Worm (Caenorhabditis elegans) whole organism, young adult: ENCODE data around the gene srxa-8.

ENCODE experiments used
- B0035.1 ChIP-seq: sonication (generic microtip); optimal IDR thresholded peaks from 2 replicates; lab custom pipeline; 2016; ENCODE audit warnings: missing genetic modification characterization, mild to moderate bottlenecking, missing compliant biosample characterization, missing genotype, missing genetic modification reagents
- C06A6.2 ChIP-seq: fragments of 200-800 bp; sonication (Bioruptor generic); conservative IDR thresholded peaks from 2 replicates; pipeline ENCODE4 v1.3.6; 2022; ENCODE audit warnings: missing genetic modification characterization, missing compliant biosample characterization
- F10E7.11 ChIP-seq: sonication (generic microtip); optimal IDR thresholded peaks from 2 replicates; lab custom pipeline; 2017; ENCODE audit warnings: mild to moderate bottlenecking, missing genetic modification characterization, moderate library complexity, missing compliant biosample characterization
- F22D6.2 ChIP-seq: sonication (generic microtip); optimal IDR thresholded peaks from 2 replicates; lab custom pipeline; 2016; ENCODE audit warnings: mild to moderate bottlenecking, missing genetic modification characterization, missing compliant biosample characterization
- F39B2.1 ChIP-seq: fragments of 200-800 bp; sonication (Bioruptor generic); IDR thresholded peaks from 2 replicates; pipeline ENCODE4 v1.3.6; 2022; ENCODE audit warnings: missing genetic modification reagents, missing genetic modification characterization, missing compliant biosample characterization
- F52B5.7 ChIP-seq: sonication (generic microtip); optimal IDR thresholded peaks from 2 replicates; lab custom pipeline; 2016; ENCODE audit warnings: mild to moderate bottlenecking, missing genetic modification characterization, missing compliant biosample characterization
- F55B11.4 ChIP-seq: sonication (generic microtip); optimal IDR thresholded peaks from 2 replicates; lab custom pipeline; 2016; ENCODE audit warnings: missing compliant biosample characterization, missing genetic modification characterization, borderline replicate concordance; ENCODE audit not compliant: insufficient read depth
- F57A8.1 ChIP-seq: fragments of 200-800 bp; sonication (Bioruptor generic); optimal IDR thresholded peaks from 2 replicates; lab custom pipeline; 2018; ENCODE audit warnings: mild to moderate bottlenecking, missing genetic modification characterization, moderate library complexity, missing compliant biosample characterization
- F57C9.4 ChIP-seq: sonication (generic microtip); optimal IDR thresholded peaks from 2 replicates; lab custom pipeline; 2017; ENCODE audit warnings: mild to moderate bottlenecking, missing genetic modification characterization, missing compliant biosample characterization
- Y56A3A.18 ChIP-seq: fragments of 200-800 bp; sonication (Bioruptor generic); IDR thresholded peaks from 2 replicates; pipeline ENCODE4 v1.3.6; 2022; ENCODE audit warnings: missing genetic modification reagents, missing genetic modification characterization, missing compliant biosample characterization
- Y79H2A.3 ChIP-seq: fragments of 200-800 bp; sonication (Bioruptor generic); conservative IDR thresholded peaks from 2 replicates; pipeline ENCODE4 v1.3.6; 2022; ENCODE audit warnings: missing genetic modification reagents, missing genetic modification characterization, missing compliant biosample characterization
- ama-1 ChIP-seq, 3 experiments: fragments of 150-350 bp in 1 of 3; sonication (generic microtip) in 2 of 3; optimal IDR thresholded peaks; 2 replicates each; lab custom pipeline; 2014 to 2018; ENCODE audit warnings: missing biosample characterization in 2 of 3, missing genetic modification characterization in 2 of 3, missing genetic modification reagents in 2 of 3
- aptf-2 ChIP-seq: fragments of 200-800 bp; sonication (Bioruptor generic); conservative IDR thresholded peaks from 2 replicates; pipeline ENCODE4 v1.3.6; 2022; ENCODE audit warnings: missing genetic modification reagents, missing genetic modification characterization, missing compliant biosample characterization
- athp-1 ChIP-seq: sonication (generic microtip); optimal IDR thresholded peaks from 2 replicates; lab custom pipeline; 2017; ENCODE audit warnings: mild to moderate bottlenecking, missing genetic modification characterization, missing compliant biosample characterization
- attf-3 ChIP-seq: fragments of 200-800 bp; sonication (Bioruptor generic); conservative IDR thresholded peaks from 2 replicates; pipeline ENCODE4 v1.3.6; 2022; ENCODE audit warnings: missing genetic modification reagents, missing genetic modification characterization, missing compliant biosample characterization
- attf-5 ChIP-seq: fragments of 200-800 bp; sonication (Bioruptor generic); optimal IDR thresholded peaks from 2 replicates; lab custom pipeline; 2018; ENCODE audit warnings: mild to moderate bottlenecking, missing genetic modification characterization, missing compliant biosample characterization
- bed-1 ChIP-seq: fragments of 200-800 bp; sonication (Bioruptor generic); IDR thresholded peaks from 2 replicates; pipeline ENCODE4 v1.3.6; 2022; ENCODE audit warnings: missing genetic modification reagents, missing genetic modification characterization, missing compliant biosample characterization
- ccch-3 ChIP-seq: fragments of 200-800 bp; sonication (Bioruptor generic); optimal IDR thresholded peaks from 2 replicates; lab custom pipeline; 2018; ENCODE audit warnings: mild to moderate bottlenecking, missing genetic modification characterization, missing compliant biosample characterization
- cebp-2 ChIP-seq: fragments of 200-800 bp; sonication (Bioruptor generic); IDR thresholded peaks from 2 replicates; pipeline ENCODE4 v1.3.6; 2022; ENCODE audit warnings: missing genetic modification characterization, missing compliant biosample characterization
- die-1 ChIP-seq: sonication (generic microtip); optimal IDR thresholded peaks from 2 replicates; lab custom pipeline; 2016; ENCODE audit warnings: missing genotype, mild to moderate bottlenecking, missing genetic modification characterization, missing compliant biosample characterization
- dox-1 ChIP-seq: fragments of 200-800 bp; sonication (Bioruptor generic); IDR thresholded peaks from 2 replicates; pipeline ENCODE4 v1.3.6; 2022; ENCODE audit warnings: missing genetic modification reagents, missing genetic modification characterization, missing compliant biosample characterization
- dpff-1 ChIP-seq: sonication (generic microtip); optimal IDR thresholded peaks from 2 replicates; lab custom pipeline; 2017; ENCODE audit warnings: mild to moderate bottlenecking, missing genetic modification characterization, missing compliant biosample characterization
- fkh-3 ChIP-seq: sonication (generic microtip); optimal IDR thresholded peaks from 2 replicates; lab custom pipeline; 2016; ENCODE audit warnings: mild to moderate bottlenecking, missing genetic modification characterization, missing compliant biosample characterization
- gei-17 ChIP-seq: fragments of 200-800 bp; sonication (Bioruptor generic); optimal IDR thresholded peaks from 2 replicates; lab custom pipeline; 2018; ENCODE audit warnings: mild to moderate bottlenecking, missing genetic modification characterization, missing compliant biosample characterization
- hmg-1.2 ChIP-seq: fragments of 200-800 bp; sonication (Bioruptor generic); IDR thresholded peaks from 2 replicates; pipeline ENCODE4 v1.3.6; 2022; ENCODE audit warnings: missing genetic modification reagents, missing genetic modification characterization, missing compliant biosample characterization
- hrde-1 ChIP-seq: sonication (generic microtip); optimal IDR thresholded peaks from 2 replicates; lab custom pipeline; 2016; ENCODE audit warnings: missing genetic modification characterization, mild to moderate bottlenecking, missing compliant biosample characterization, moderate library complexity, missing genotype, missing genetic modification reagents, borderline replicate concordance
- hsf-1 ChIP-seq: fragments of 200-800 bp; sonication (Bioruptor generic); IDR thresholded peaks from 2 replicates; pipeline ENCODE4 v1.3.6; 2022; ENCODE audit warnings: missing genetic modification reagents, missing genetic modification characterization, missing compliant biosample characterization
- lin-26 ChIP-seq: fragments of 200-800 bp; sonication (Bioruptor generic); IDR thresholded peaks from 2 replicates; pipeline ENCODE4 v1.3.6; 2022; ENCODE audit warnings: missing genetic modification reagents, missing genetic modification characterization, missing compliant biosample characterization
- lin-35 ChIP-seq, 3 experiments: fragments of 150-350 bp in 2 of 3; sonication (generic microtip) in 1 of 3; optimal IDR thresholded peaks; 2 replicates each; lab custom pipeline; 2014 to 2018; ENCODE audit warnings: missing biosample characterization in 3 of 3, missing genetic modification characterization in 3 of 3, missing genetic modification reagents in 3 of 3
- lin-40 ChIP-seq: sonication (generic microtip); optimal IDR thresholded peaks from 2 replicates; lab custom pipeline; 2016; ENCODE audit warnings: missing genetic modification characterization, mild to moderate bottlenecking, missing compliant biosample characterization, missing genotype, missing genetic modification reagents
- lin-54 ChIP-seq: fragments of 200-800 bp; sonication (Bioruptor generic); optimal IDR thresholded peaks from 2 replicates; lab custom pipeline; 2018; ENCODE audit warnings: mild to moderate bottlenecking, missing genetic modification characterization, missing compliant biosample characterization
- madf-3 ChIP-seq: fragments of 200-800 bp; sonication (Bioruptor generic); IDR thresholded peaks from 2 replicates; pipeline ENCODE4 v1.3.6; 2022; ENCODE audit warnings: missing genetic modification reagents, missing genetic modification characterization, missing compliant biosample characterization
- madf-6 ChIP-seq: fragments of 200-800 bp; sonication (Bioruptor generic); IDR thresholded peaks from 2 replicates; pipeline ENCODE4 v1.3.6; 2022; ENCODE audit warnings: missing genetic modification reagents, missing genetic modification characterization, missing compliant biosample characterization
- madf-8 ChIP-seq: fragments of 200-800 bp; sonication (Bioruptor generic); conservative IDR thresholded peaks from 2 replicates; pipeline ENCODE4 v1.3.6; 2022; ENCODE audit warnings: missing genetic modification reagents, missing genetic modification characterization, missing compliant biosample characterization
- mes-4 ChIP-seq: sonication (generic microtip); optimal IDR thresholded peaks from 2 replicates; lab custom pipeline; 2016; ENCODE audit warnings: missing genotype, missing genetic modification characterization, missing compliant biosample characterization
- mxl-1 ChIP-seq: sonication (generic microtip); optimal IDR thresholded peaks from 2 replicates; lab custom pipeline; 2016; ENCODE audit warnings: missing genetic modification characterization, missing compliant biosample characterization
- nhr-120 ChIP-seq: fragments of 200-800 bp; sonication (Bioruptor generic); IDR thresholded peaks from 2 replicates; pipeline ENCODE4 v1.3.6; 2022; ENCODE audit warnings: missing genetic modification characterization, missing compliant biosample characterization
- nhr-27 ChIP-seq: fragments of 200-800 bp; sonication (Bioruptor generic); optimal IDR thresholded peaks from 2 replicates; lab custom pipeline; 2018; ENCODE audit warnings: mild to moderate bottlenecking, missing genetic modification characterization, moderate library complexity, missing compliant biosample characterization
- nhr-80 ChIP-seq: sonication (generic microtip); optimal IDR thresholded peaks from 2 replicates; lab custom pipeline; 2016; ENCODE audit warnings: missing genetic modification characterization, missing compliant biosample characterization
- pha-4 ChIP-seq: fragments of 150-350 bp; sonication (generic microtip); optimal IDR thresholded peaks from 2 replicates; lab custom pipeline; 2014; ENCODE audit warnings: missing biosample characterization, missing genetic modification reagents, missing genetic modification characterization
- rcor-1 ChIP-seq: fragments of 200-800 bp; sonication (Bioruptor generic); IDR thresholded peaks from 2 replicates; pipeline ENCODE4 v1.3.6; 2022; ENCODE audit warnings: missing genetic modification reagents, missing genetic modification characterization, missing compliant biosample characterization
- snpc-1.3 ChIP-seq: sonication (generic microtip); optimal IDR thresholded peaks from 2 replicates; lab custom pipeline; 2017; ENCODE audit warnings: missing genetic modification characterization, mild to moderate bottlenecking, missing compliant biosample characterization, antibody characterized with exemption, moderate library complexity, missing genotype, missing genetic modification reagents; ENCODE audit not compliant: insufficient read depth
- snpc-4 ChIP-seq, 5 experiments: fragments of 150-350 bp in 1 of 5; sonication (generic microtip) in 4 of 5; optimal IDR thresholded peaks; 2 replicates each; lab custom pipeline; 2014 to 2018; ENCODE audit warnings: missing genetic modification characterization in 5 of 5, missing biosample characterization in 3 of 5, antibody characterized with exemption in 2 of 5, mild to moderate bottlenecking in 2 of 5, missing compliant biosample characterization in 2 of 5, missing genotype in 2 of 5, moderate library complexity in 2 of 5, missing genetic modification reagents in 1 of 5
- tlf-1 ChIP-seq: fragments of 200-800 bp; sonication (Bioruptor generic); optimal IDR thresholded peaks from 2 replicates; lab custom pipeline; 2018; ENCODE audit warnings: mild to moderate bottlenecking, missing genetic modification characterization, missing compliant biosample characterization
- ztf-26 ChIP-seq: sonication (generic microtip); optimal IDR thresholded peaks from 2 replicates; lab custom pipeline; 2017; ENCODE audit warnings: missing genetic modification characterization, missing compliant biosample characterization
- ztf-3 ChIP-seq: fragments of 200-800 bp; sonication (Bioruptor generic); optimal IDR thresholded peaks from 2 replicates; lab custom pipeline; 2018; ENCODE audit warnings: mild to moderate bottlenecking, missing genetic modification characterization, missing compliant biosample characterization

srxa-8 gene

DNA sequence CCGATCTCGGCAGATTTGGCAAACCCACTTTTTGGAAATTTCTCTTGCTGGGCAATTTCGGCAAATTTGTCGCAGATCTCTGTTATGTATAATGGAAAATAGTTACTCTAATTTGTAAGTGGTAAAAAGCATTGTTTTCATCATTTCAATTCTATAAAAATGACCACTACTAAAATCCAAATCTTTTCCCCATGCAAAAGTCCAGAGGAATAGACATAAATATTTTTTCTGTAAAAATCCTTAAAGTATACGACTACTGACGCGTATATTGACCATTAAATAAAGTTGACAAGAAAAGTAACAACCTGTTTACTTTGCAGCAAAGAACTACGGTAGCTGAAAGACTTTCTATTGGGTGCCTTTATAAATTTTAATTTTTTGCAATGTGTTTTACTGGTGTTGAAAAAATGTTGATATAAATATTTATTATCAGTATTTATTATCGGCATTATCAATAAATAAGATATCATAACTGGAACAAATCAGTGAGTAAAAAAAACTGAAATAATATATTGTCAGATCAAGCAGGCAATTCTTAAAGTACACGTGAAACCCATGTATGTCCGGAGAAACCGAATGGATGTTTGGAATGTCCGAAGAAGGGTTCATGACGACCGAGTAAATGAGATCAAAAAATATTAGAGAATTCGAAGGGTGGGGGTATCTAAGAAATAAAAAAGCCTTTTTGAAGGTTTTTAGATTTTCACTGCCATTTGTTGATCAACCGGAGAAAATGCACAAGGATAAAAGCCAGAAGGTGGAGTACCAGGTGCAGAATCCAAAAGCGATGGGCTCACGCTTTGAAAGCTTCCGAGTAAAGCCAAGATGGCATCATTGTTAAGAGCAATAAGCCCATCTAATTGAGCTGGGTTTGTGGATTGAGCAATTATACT lies 40.8 kb upstream of the srxa-8 start (continued):
- 0 out of 2 replicates have a peak, but pooled peaks have one; percentile 24 for TF ChIP-seq madf-3 (GFP tag; lab: Robert Waterston, UW)
- peak in 2 of 3 experiments; percentile 21 to 80 for TF ChIP-seq lin-35 (GFP tag; optimal IDR thresholded peaks at IDR 0.05; lab: Kevin White, UChicago)
- TF ChIP-seq F52B5.7 (tag; lab: Kevin White, UChicago), result no peak
- TF ChIP-seq B0035.1, result peak; percentile 19
- TF ChIP-seq mxl-1 (tag; lab: Kevin White, UChicago), result no peak
- peak; percentile 44 for TF ChIP-seq Y56A3A.18 (GFP tag; lab: Robert Waterston, UW)
- peak; percentile 43 for TF ChIP-seq attf-5 (GFP tag; lab: Kevin White, UChicago)
- TF ChIP-seq athp-1 (tag; lab: Kevin White, UChicago), result peak; percentile 7
- no peak for TF ChIP-seq attf-3
- no peak for TF ChIP-seq hmg-1.2 (GFP tag; lab: Robert Waterston, UW)
- TF ChIP-seq lin-26, result peak; percentile 52; the same call in 1 of the 2 replicates
- peak; percentile 65 for TF ChIP-seq lin-40 (tag; lab: Kevin White, UChicago)
- peak; percentile 61 for TF ChIP-seq ztf-26
- no peak for TF ChIP-seq F39B2.1 (GFP tag; lab: Robert Waterston, UW)
- TF ChIP-seq F10E7.11, result no peak
- peak; percentile 1 for TF ChIP-seq lin-54 (GFP tag; lab: Kevin White, UChicago)
- no peak for TF ChIP-seq pha-4 (tag; lab: Kevin White, UChicago)
- peak; percentile 36; the same call in 1 of the 2 replicates for TF ChIP-seq madf-6
- 0 out of 2 replicates have a peak, but pooled peaks have one; percentile 4 for TF ChIP-seq cebp-2
- peak; percentile 13 for TF ChIP-seq die-1
- peak; percentile 62 for TF ChIP-seq F22D6.2 (tag; lab: Kevin White, UChicago)
- no peak for TF ChIP-seq ccch-3 (GFP tag; lab: Kevin White, UChicago)
- peak; percentile 94 for TF ChIP-seq ama-1 (optimal IDR thresholded peaks at IDR 0.05; lab: Kevin White, UChicago)
- no peak for TF ChIP-seq ama-1 (GFP tag; optimal IDR thresholded peaks at IDR 0.05; lab: Kevin White, UChicago)
- no peak for TF ChIP-seq Y79H2A.3 (GFP tag; lab: Robert Waterston, UW)
- peak; percentile 36; the same call in 1 of the 2 replicates for TF ChIP-seq hsf-1
- no peak for TF ChIP-seq snpc-4 (GFP tag; optimal IDR thresholded peaks at IDR 0.05; lab: Kevin White, UChicago)
- TF ChIP-seq snpc-4 (tag; optimal IDR thresholded peaks at IDR 0.05; lab: Kevin White, UChicago), result no peak
- TF ChIP-seq rcor-1 (GFP tag; lab: Robert Waterston, UW), result no peak
- peak; percentile 39 for TF ChIP-seq tlf-1 (GFP tag; lab: Kevin White, UChicago)
- TF ChIP-seq hrde-1 (tag; lab: Kevin White, UChicago), result no peak
- TF ChIP-seq nhr-120 (GFP tag; lab: Robert Waterston, UW), result no peak
- no peak for TF ChIP-seq mes-4

DNA sequence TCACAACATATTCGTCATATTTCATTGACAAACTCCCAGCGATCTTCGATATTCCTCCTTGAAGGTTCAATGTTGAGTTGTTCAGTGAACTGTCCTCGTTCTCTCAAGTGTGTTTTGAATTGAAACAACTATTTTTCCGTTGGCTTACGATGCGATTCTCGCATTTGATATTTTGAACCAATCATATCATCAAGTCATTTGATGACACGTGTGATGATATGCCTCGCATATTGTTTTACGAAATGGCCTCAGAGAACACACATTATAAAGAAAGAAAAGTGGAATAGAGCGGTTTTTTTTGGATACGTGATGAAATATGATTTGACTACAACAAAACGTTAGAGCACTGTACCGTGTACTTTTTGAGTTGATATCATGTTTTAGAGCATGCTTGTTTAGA lies 39.8 kb upstream of the srxa-8 start:
- TF ChIP-seq ztf-3 (GFP tag; lab: Kevin White, UChicago) (no peak), fkh-3 (tag; lab: Kevin White, UChicago) (no peak), F55B11.4 (tag; lab: Kevin White, UChicago) (no peak), C06A6.2 (GFP tag; lab: Robert Waterston, UW) (peak; percentile 63; the same call in 1 of the 2 replicates), dox-1 (GFP tag; lab: Robert Waterston, UW) (no peak), gei-17 (GFP tag; lab: Kevin White, UChicago) (no peak), nhr-80 (tag; lab: Kevin White, UChicago) (peak; percentile 41), bed-1 (GFP tag; lab: Robert Waterston, UW) (no peak), mes-4 (no peak), attf-5 (GFP tag; lab: Kevin White, UChicago) (no peak), aptf-2 (no peak), madf-8 (GFP tag; lab: Robert Waterston, UW) (no peak), F57A8.1 (GFP tag; lab: Kevin White, UChicago) (no peak), nhr-120 (GFP tag; lab: Robert Waterston, UW) (no peak), nhr-27 (tag; lab: Kevin White, UChicago) (no peak), dpff-1 (tag; lab: Kevin White, UChicago) (no peak), snpc-1.3 (no peak), F57C9.4 (tag; lab: Kevin White, UChicago) (no peak), ama-1 (optimal IDR thresholded peaks at IDR 0.05; lab: Kevin White, UChicago) (no peak), ama-1 (GFP tag; optimal IDR thresholded peaks at IDR 0.05; lab: Kevin White, UChicago) (no peak)
